Worm (Caenorhabditis elegans) whole organism, L4 larva: Measurements from ENCODE around the gene prp-19.

ENCODE experiments used
- R02D3.7 ChIP-seq: fragments of 150-350 bp; sonication (generic microtip); optimal IDR thresholded peaks from 3 replicates; lab custom pipeline; 2014; ENCODE audit warnings: missing biosample characterization, missing genetic modification characterization
- hlh-30 ChIP-seq: sonication (generic microtip); optimal IDR thresholded peaks from 2 replicates; lab custom pipeline; 2017; ENCODE audit warnings: antibody characterized with exemption, mild to moderate bottlenecking, missing genetic modification characterization, missing compliant biosample characterization; ENCODE audit not compliant: insufficient read depth
- lin-1 ChIP-seq: fragments of 200-800 bp; sonication (Bioruptor generic); IDR thresholded peaks from 2 replicates; pipeline ENCODE4 v1.3.6; 2022; ENCODE audit warnings: missing genetic modification reagents, missing genetic modification characterization, missing compliant biosample characterization
- lsy-2 ChIP-seq, 2 experiments: fragments of 150-350 bp in 1 of 2; sonication (generic microtip) in 1 of 2; optimal IDR thresholded peaks; 2 replicates each; lab custom pipeline; 2014 to 2017; ENCODE audit warnings: missing biosample characterization in 2 of 2, missing genetic modification characterization in 2 of 2
- mxl-2 ChIP-seq: fragments of 200-800 bp; sonication (Bioruptor generic); conservative IDR thresholded peaks from 2 replicates; pipeline ENCODE4 v1.3.6; 2022; ENCODE audit warnings: missing genetic modification reagents, missing genetic modification characterization, missing compliant biosample characterization
- nhr-11 ChIP-seq: fragments of 150-350 bp; optimal IDR thresholded peaks from 2 replicates; lab custom pipeline; 2014; ENCODE audit warnings: missing biosample characterization, missing genetic modification characterization
- nhr-237 ChIP-seq: sonication (generic microtip); optimal IDR thresholded peaks from 2 replicates; lab custom pipeline; 2017; ENCODE audit warnings: missing biosample characterization, missing genetic modification characterization
- nhr-6 ChIP-seq: fragments of 150-350 bp; optimal IDR thresholded peaks from 2 replicates; lab custom pipeline; 2014; ENCODE audit warnings: missing biosample characterization, missing genetic modification characterization
- rbr-2 ChIP-seq: sonication (generic microtip); optimal IDR thresholded peaks from 2 replicates; lab custom pipeline; 2016; ENCODE audit warnings: missing genotype, missing genetic modification characterization, missing compliant biosample characterization
- zag-1 ChIP-seq: fragments of 150-350 bp; optimal IDR thresholded peaks from 2 replicates; lab custom pipeline; 2014; ENCODE audit warnings: missing biosample characterization, missing genetic modification characterization

DNA sequence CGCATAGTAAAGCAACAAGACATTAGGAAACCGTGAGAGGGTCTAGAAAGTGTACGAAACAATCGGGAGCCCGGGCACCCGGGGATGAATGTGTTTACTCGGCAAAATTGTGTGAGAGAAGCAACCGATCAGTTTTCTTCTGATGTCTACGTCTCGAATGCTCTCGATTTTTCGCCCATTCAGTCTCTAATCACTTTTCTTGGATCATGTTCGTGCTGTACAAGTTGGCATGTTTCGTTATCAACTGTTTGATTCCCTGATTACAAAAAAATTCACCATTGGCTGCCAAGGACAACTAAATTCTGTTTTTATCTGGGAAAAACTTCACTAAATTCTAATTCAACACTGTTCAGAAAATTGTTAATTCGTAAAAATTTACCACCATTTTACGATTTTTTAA, 8.7 kb upstream of the prp-19 start:
- TF ChIP-seq rbr-2 (tag; lab: Kevin White, UChicago), result no peak
- no peak for TF ChIP-seq nhr-237 (tag; lab: Kevin White, UChicago)
- no peak for TF ChIP-seq zag-1 (tag; lab: Kevin White, UChicago)
- TF ChIP-seq lsy-2 (tag; optimal IDR thresholded peaks at IDR 0.05; lab: Kevin White, UChicago), result no peak
- TF ChIP-seq R02D3.7 (tag; lab: Kevin White, UChicago), result no peak
- TF ChIP-seq mxl-2 (GFP tag; lab: Robert Waterston, UW), result no peak
- no peak for TF ChIP-seq nhr-6 (tag; lab: Kevin White, UChicago)
- TF ChIP-seq nhr-11 (tag; lab: Kevin White, UChicago), result no peak
- TF ChIP-seq lin-1 (GFP tag; lab: Robert Waterston, UW), result no peak
- no peak for TF ChIP-seq hlh-30 (tag; lab: Kevin White, UChicago)
